Fruit fly (Drosophila melanogaster): Measurements from ENCODE around the gene Gr93c.
A peak's percentile ranks its signal among the peaks of the same experiment; 100 is the strongest.

The Gr93c gene

DNA sequence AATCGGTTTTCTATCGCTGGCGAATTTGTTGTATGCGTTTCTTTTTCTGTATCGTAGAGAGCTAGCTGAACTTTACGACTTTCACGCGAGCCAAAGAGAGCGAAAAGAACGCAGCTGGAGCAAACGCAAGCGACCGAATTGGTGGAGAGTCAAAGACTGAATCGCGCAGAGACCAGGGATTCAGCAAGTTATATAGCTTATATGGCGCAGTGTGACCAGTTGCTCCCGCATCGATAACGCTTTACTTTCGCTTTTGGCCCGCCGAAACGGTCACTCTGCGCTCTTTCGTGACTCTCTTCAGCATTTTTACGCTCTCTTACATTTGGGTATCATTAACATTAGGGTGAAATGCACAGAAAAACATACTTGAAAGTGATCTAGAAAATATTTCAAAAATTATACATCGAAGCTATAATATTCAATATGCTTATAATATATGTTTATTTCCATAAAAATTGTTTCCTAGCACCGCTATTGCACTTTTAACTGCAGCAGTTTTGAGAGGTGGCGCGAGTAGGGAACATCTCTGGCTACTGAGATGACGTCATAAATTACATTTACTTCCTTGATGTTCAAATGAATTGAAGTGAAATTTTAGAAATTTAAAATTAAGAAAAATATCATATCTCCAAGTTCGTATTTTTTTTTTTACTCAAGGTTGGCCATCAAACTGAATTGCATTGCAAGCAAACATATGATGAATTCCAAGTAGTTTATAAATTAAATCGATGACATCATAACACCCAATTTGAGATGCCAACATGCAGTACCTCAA, 11.2 kb upstream of the Gr93c start, which contains the start of gene glec (continued):
- TF ChIP-seq CG12299 (tag; optimal IDR thresholded peaks at IDR 0.05), result peak; percentile 1
- no peak for TF ChIP-seq al (GFP tag; IDR thresholded peaks at IDR 0.05)
- TF ChIP-seq ab (GFP tag; optimal IDR thresholded peaks at IDR 0.05), result no peak
- TF ChIP-seq hkb (optimal IDR thresholded peaks at IDR 0.05), result no peak
- no peak for TF ChIP-seq hkb (GFP tag; IDR thresholded peaks at IDR 0.05)
- TF ChIP-seq CG1233 (GFP tag; optimal IDR thresholded peaks at IDR 0.05), result no peak
- no peak for TF ChIP-seq Optix (GFP tag; IDR thresholded peaks at IDR 0.05)
- TF ChIP-seq CG13123 (GFP tag; optimal IDR thresholded peaks at IDR 0.05), result no peak
- no peak for TF ChIP-seq CG18011 (GFP tag; optimal IDR thresholded peaks at IDR 0.05)
- peak; percentile 48 for TF ChIP-seq CG1602 (GFP tag; optimal IDR thresholded peaks at IDR 0.05)
- TF ChIP-seq CG6654 (GFP tag; optimal IDR thresholded peaks at IDR 0.05), result no peak
- no peak for TF ChIP-seq CG14441 (GFP tag; IDR thresholded peaks at IDR 0.05)
- peak in 1 of 2 experiments; percentile 8 for TF ChIP-seq bsh (GFP tag; optimal IDR thresholded peaks at IDR 0.05)
- TF ChIP-seq nom (GFP tag; optimal IDR thresholded peaks at IDR 0.05), result peak; percentile 46
- peak; percentile 55 for TF ChIP-seq zf30C (GFP tag; optimal IDR thresholded peaks at IDR 0.05)
- TF ChIP-seq CG3281 (GFP tag; optimal IDR thresholded peaks at IDR 0.05), result peak; percentile 6
- no peak for TF ChIP-seq CG10321 (GFP tag; IDR thresholded peaks at IDR 0.05)
- peak; percentile 37 for TF ChIP-seq CG33557 (GFP tag; optimal IDR thresholded peaks at IDR 0.05)
- no peak for TF ChIP-seq BtbVII (GFP tag; optimal IDR thresholded peaks at IDR 0.05)
- TF ChIP-seq klu (GFP tag; IDR thresholded peaks at IDR 0.05), result no peak
- peak; percentile 93 for TF ChIP-seq Med (GFP tag)
- TF ChIP-seq CG10543 (GFP tag; optimal IDR thresholded peaks at IDR 0.05), result peak; percentile 10
- TF ChIP-seq CG16815 (GFP tag; optimal IDR thresholded peaks at IDR 0.05), result peak; percentile 7
- peak; percentile 86 for TF ChIP-seq NC2α (GFP tag; optimal IDR thresholded peaks at IDR 0.05)
- no peak for TF ChIP-seq CG15073 (GFP tag; optimal IDR thresholded peaks at IDR 0.05)
- no peak for TF ChIP-seq unpg (GFP tag; optimal IDR thresholded peaks at IDR 0.05)
- no peak for TF ChIP-seq peb (GFP tag; IDR thresholded peaks at IDR 0.05)
- peak; percentile 41 for TF ChIP-seq CG30403 (GFP tag; optimal IDR thresholded peaks at IDR 0.05)
- no peak; the same call in 2 of the 3 replicates for TF ChIP-seq knrl (GFP tag; IDR thresholded peaks at IDR 0.05; ENCODE audit: partially characterized antibody)
- TF ChIP-seq sug (tag; optimal IDR thresholded peaks at IDR 0.05), result peak; percentile 36
- TF ChIP-seq gro (GFP tag; optimal IDR thresholded peaks at IDR 0.05), result peak; percentile 55
- peak; percentile 40 for TF ChIP-seq CG1647 (GFP tag; optimal IDR thresholded peaks at IDR 0.05)
- peak; percentile 55 for TF ChIP-seq tio (GFP tag; optimal IDR thresholded peaks at IDR 0.05)
- no peak for TF ChIP-seq nerfin-1 (tag; optimal IDR thresholded peaks at IDR 0.05)
- TF ChIP-seq Jarid2 (GFP tag; optimal IDR thresholded peaks at IDR 0.05), result peak; percentile 99
- peak; percentile 57 for TF ChIP-seq CG1603 (tag; optimal IDR thresholded peaks at IDR 0.05)
- no peak for TF ChIP-seq Mad (GFP tag; optimal IDR thresholded peaks at IDR 0.05)
- peak; percentile 7 for TF ChIP-seq CG1792 (GFP tag; optimal IDR thresholded peaks at IDR 0.05)
- TF ChIP-seq luna (GFP tag; optimal IDR thresholded peaks at IDR 0.05), result no peak
- no peak for TF ChIP-seq CG9876 (GFP tag; optimal IDR thresholded peaks at IDR 0.05)
- no peak for TF ChIP-seq croc (GFP tag; conservative IDR thresholded peaks at IDR 0.05)
- no peak for TF ChIP-seq sisA (GFP tag; IDR thresholded peaks at IDR 0.05)
- no peak for TF ChIP-seq Camta (GFP tag; optimal IDR thresholded peaks at IDR 0.05)
- TF ChIP-seq CG34422 (GFP tag; IDR thresholded peaks at IDR 0.05), result peak; percentile 65; the same call in 1 of the 3 replicates
- no peak for TF ChIP-seq Dll (GFP tag; IDR thresholded peaks at IDR 0.05; ENCODE audit: partially characterized antibody)
- TF ChIP-seq Kr (GFP tag; optimal IDR thresholded peaks at IDR 0.05), result no peak
- TF ChIP-seq Sox102F (GFP tag; optimal IDR thresholded peaks at IDR 0.05), result peak; percentile 36
- TF ChIP-seq wdn (GFP tag; IDR thresholded peaks at IDR 0.05), result no peak
- TF ChIP-seq CrebB (tag; optimal IDR thresholded peaks at IDR 0.05), result peak; percentile 46
- peak; percentile 11 for TF ChIP-seq CG12236 (GFP tag; optimal IDR thresholded peaks at IDR 0.05)

Data from whole organism, embryonic.